Fruit fly (Drosophila melanogaster) whole organism, adult: ENCODE data around the gene CG5835.

ENCODE experiments used
- CG5204 ChIP-seq: fragments of 200-800 bp; sonication (Bioruptor generic); optimal IDR thresholded peaks from 2 replicates; lab custom pipeline; 2016; ENCODE audit warnings: missing biosample characterization, missing genetic modification characterization
- Crg-1 ChIP-seq: fragments of 200-800 bp; sonication (Bioruptor generic); optimal IDR thresholded peaks from 2 replicates; lab custom pipeline; 2016; ENCODE audit warnings: missing biosample characterization, missing genetic modification characterization
- Mnt ChIP-seq: fragments of 200-800 bp; sonication (Bioruptor generic); optimal IDR thresholded peaks from 2 replicates; lab custom pipeline; 2016; ENCODE audit warnings: missing biosample characterization, mild to moderate bottlenecking, missing genetic modification characterization
- bab1 ChIP-seq: fragments of 200-800 bp; sonication (Bioruptor generic); optimal IDR thresholded peaks from 3 replicates; lab custom pipeline; 2019; ENCODE audit warnings: missing biosample characterization, mild to moderate bottlenecking, missing genetic modification characterization, moderate library complexity
- cic ChIP-seq: fragments of 200-800 bp; sonication (Bioruptor generic); optimal IDR thresholded peaks from 2 replicates; lab custom pipeline; 2017; ENCODE audit warnings: missing biosample characterization, mild to moderate bottlenecking, missing genetic modification characterization, moderate library complexity
- cnc ChIP-seq, 2 experiments: fragments of >200 bp; optimal IDR thresholded peaks; 2 replicates each; lab custom pipeline; 2017
- kay ChIP-seq: fragments of 200-800 bp; sonication (Bioruptor generic); peaks from one replicate; lab custom pipeline; 2016; ENCODE audit warnings: missing biosample characterization, missing genetic modification characterization, borderline replicate concordance
- ovo ChIP-seq: fragments of 200-800 bp; sonication (Bioruptor generic); optimal IDR thresholded peaks from 2 replicates; lab custom pipeline; 2016; ENCODE audit warnings: missing biosample characterization, missing genetic modification characterization
- pad ChIP-seq: fragments of 200-800 bp; sonication (Bioruptor generic); optimal IDR thresholded peaks from 3 replicates; lab custom pipeline; 2017; ENCODE audit warnings: missing biosample characterization, missing genetic modification characterization, mild to moderate bottlenecking, moderate library complexity, missing genetic modification reagents

dm6 chr3R:19166077-19166778 lies 12.7 kb upstream of the CG5835 start:
- TF ChIP-seq cic (GFP tag; lab: Kevin White, UChicago), result no peak
- no peak for TF ChIP-seq CG5204
- no peak for TF ChIP-seq Crg-1 (GFP tag; lab: Kevin White, UChicago)
- TF ChIP-seq pad, result no peak
- no peak for TF ChIP-seq kay
- TF ChIP-seq ovo (GFP tag; lab: Kevin White, UChicago), result no peak
- no peak for TF ChIP-seq bab1 (GFP tag; lab: Kevin White, UChicago)
- TF ChIP-seq Mnt (GFP tag; lab: Kevin White, UChicago), result no peak
- TF ChIP-seq cnc (optimal IDR thresholded peaks at IDR 0.05; lab: Kevin White, UChicago), result no peak
